Fruit fly (Drosophila melanogaster) whole organism, adult: ENCODE results near the gene CG46308.

Experiments used
- CG14711 ChIP-seq: fragments of 200-800 bp; sonication (Bioruptor generic); optimal IDR thresholded peaks from 2 replicates; lab custom pipeline; 2018; ENCODE audit warnings: missing biosample characterization, mild to moderate bottlenecking, missing genetic modification characterization, moderate library complexity
- CG33017 ChIP-seq: fragments of 200-800 bp; sonication (Bioruptor generic); optimal IDR thresholded peaks from 2 replicates; lab custom pipeline; 2018; ENCODE audit warnings: missing biosample characterization, mild to moderate bottlenecking, missing genetic modification characterization, moderate library complexity
- CG5204 ChIP-seq: fragments of 200-800 bp; sonication (Bioruptor generic); optimal IDR thresholded peaks from 2 replicates; lab custom pipeline; 2016; ENCODE audit warnings: missing biosample characterization, missing genetic modification characterization
- CG7045 ChIP-seq: fragments of 200-800 bp; sonication (Bioruptor generic); optimal IDR thresholded peaks from 2 replicates; lab custom pipeline; 2017; ENCODE audit warnings: missing biosample characterization, mild to moderate bottlenecking, missing genetic modification characterization
- CG7101 ChIP-seq: fragments of 200-800 bp; sonication (Bioruptor generic); optimal IDR thresholded peaks from 2 replicates; lab custom pipeline; 2018; ENCODE audit warnings: missing biosample characterization, mild to moderate bottlenecking, missing genetic modification characterization, moderate library complexity
- Clk ChIP-seq: fragments of 200-800 bp; sonication (Bioruptor generic); optimal IDR thresholded peaks from 2 replicates; lab custom pipeline; 2017; ENCODE audit warnings: missing biosample characterization, missing genetic modification characterization
- Mnt ChIP-seq: fragments of 200-800 bp; sonication (Bioruptor generic); optimal IDR thresholded peaks from 2 replicates; lab custom pipeline; 2016; ENCODE audit warnings: missing biosample characterization, mild to moderate bottlenecking, missing genetic modification characterization
- cnc ChIP-seq, 2 experiments: fragments of >200 bp; optimal IDR thresholded peaks; 2 replicates each; lab custom pipeline; 2017
- kay ChIP-seq: fragments of 200-800 bp; sonication (Bioruptor generic); peaks from one replicate; lab custom pipeline; 2016; ENCODE audit warnings: missing biosample characterization, missing genetic modification characterization, borderline replicate concordance
- ovo ChIP-seq: fragments of 200-800 bp; sonication (Bioruptor generic); optimal IDR thresholded peaks from 2 replicates; lab custom pipeline; 2016; ENCODE audit warnings: missing biosample characterization, missing genetic modification characterization
- pad ChIP-seq: fragments of 200-800 bp; sonication (Bioruptor generic); optimal IDR thresholded peaks from 3 replicates; lab custom pipeline; 2017; ENCODE audit warnings: missing biosample characterization, missing genetic modification characterization, mild to moderate bottlenecking, moderate library complexity, missing genetic modification reagents
- tj ChIP-seq: fragments of 200-800 bp; sonication (Bioruptor generic); optimal IDR thresholded peaks from 3 replicates; lab custom pipeline; 2017; ENCODE audit warnings: missing biosample characterization, mild to moderate bottlenecking, missing genetic modification characterization, moderate library complexity
- toe ChIP-seq: fragments of 200-800 bp; sonication (Bioruptor generic); optimal IDR thresholded peaks from 2 replicates; lab custom pipeline; 2016; ENCODE audit warnings: missing biosample characterization, missing genetic modification characterization

- TF ChIP-seq toe (no peak), kay (GFP tag; lab: Kevin White, UChicago) (no peak), pad (GFP tag; lab: Kevin White, UChicago) (peak; percentile 41), CG33017 (tag; lab: Kevin White, UChicago) (no peak), CG5204 (GFP tag; lab: Kevin White, UChicago) (no peak), Clk (GFP tag; lab: Kevin White, UChicago) (peak; percentile 2), ovo (GFP tag; lab: Kevin White, UChicago) (peak; percentile 59), CG14711 (tag; lab: Kevin White, UChicago) (peak; percentile 32), Mnt (GFP tag; lab: Kevin White, UChicago) (no peak), tj (no peak), CG7101 (peak; percentile 17), cnc (optimal IDR thresholded peaks at IDR 0.05; lab: Kevin White, UChicago) (no peak), CG7045 (GFP tag; lab: Kevin White, UChicago) (peak; percentile 16)
These were observed 16.2 kb upstream of the CG46308 start, which contains the start of gene Hacd2 for dm6 chr2L:13445249-13445846.
